Worm (Caenorhabditis elegans): ENCODE measurements around the gene T26E4.10.
"Not testable (repeated sequence)": the region's sequence is repeated elsewhere in the genome, so short reads cannot be mapped to it uniquely, and the experiment has no call there.

DNA sequence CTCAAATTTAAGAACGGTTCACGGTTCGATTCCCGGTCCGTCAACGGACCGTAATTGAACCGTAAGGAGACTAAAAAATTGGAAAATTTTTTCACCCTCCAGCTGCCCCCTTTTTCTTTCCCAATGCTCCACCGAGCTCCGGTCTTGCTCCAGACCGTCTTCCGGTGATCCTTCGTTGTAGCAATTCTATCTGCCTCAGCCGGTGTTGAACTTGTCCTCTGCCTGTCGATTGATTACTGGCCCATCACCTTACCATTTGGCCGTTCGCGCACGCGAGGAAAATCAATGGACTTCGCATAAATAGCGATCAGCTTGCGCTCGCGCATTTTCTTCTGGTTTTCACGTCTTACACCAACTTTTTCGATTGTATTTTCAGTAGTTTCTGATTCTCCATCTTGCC is 30.6 kb downstream of the T26E4.10 start:
- not testable (repeated sequence) for TF ChIP-seq med-1 (GFP tag; optimal IDR thresholded peaks at IDR 0.05; ENCODE audit: insufficient read depth); cog-1 (tag; optimal IDR thresholded peaks at IDR 0.05)
- TF ChIP-seq ref-1 (GFP tag; conservative IDR thresholded peaks at IDR 0.05), result 0 out of 2 replicates have a peak, but pooled peaks have one; percentile 11
- TF ChIP-seq T22C8.4 (GFP tag; IDR thresholded peaks at IDR 0.05), result peak; percentile 22; the same call in 1 of the 2 replicates
